Worm (Caenorhabditis elegans): ENCODE measurements around the gene tbc-8.

The tbc-8 gene

ce11 chrIII:10364656-10365055 is at the start of gene tbc-8:
tbc-8 (plus strand) TSS chrIII:10364956.
- TF ChIP-seq F57C9.4 (tag; optimal IDR thresholded peaks at IDR 0.05) (no peak), snpc-4 (GFP tag; optimal IDR thresholded peaks at IDR 0.05) (no peak), snpc-4 (tag; optimal IDR thresholded peaks at IDR 0.05) (no peak), aptf-3 (GFP tag; IDR thresholded peaks at IDR 0.05) (no peak), ccch-3 (GFP tag; optimal IDR thresholded peaks at IDR 0.05) (no peak), unc-62 (GFP tag; optimal IDR thresholded peaks at IDR 0.05) (no peak), repo-1 (tag; optimal IDR thresholded peaks at IDR 0.05) (no peak), aptf-2 (GFP tag; conservative IDR thresholded peaks at IDR 0.05) (no peak), ztf-18 (tag; optimal IDR thresholded peaks at IDR 0.05) (no peak), nfya-1 (tag; optimal IDR thresholded peaks at IDR 0.05; ENCODE audit: borderline replicate concordance, insufficient read depth) (no peak), F52B5.7 (tag; optimal IDR thresholded peaks at IDR 0.05) (no peak), tbp1 (GFP tag; optimal IDR thresholded peaks at IDR 0.05) (no peak), ztf-25 (GFP tag; IDR thresholded peaks at IDR 0.05) (no peak), sdz-38 (tag; optimal IDR thresholded peaks at IDR 0.05) (no peak), C06A6.2 (GFP tag; conservative IDR thresholded peaks at IDR 0.05) (no peak), snpc-1.1 (tag; optimal IDR thresholded peaks at IDR 0.05; ENCODE audit: insufficient read depth) (no peak), tlf-1 (GFP tag; optimal IDR thresholded peaks at IDR 0.05) (no peak), Y95B8A.8 (GFP tag; IDR thresholded peaks at IDR 0.05) (no peak), hmg-1.2 (GFP tag; IDR thresholded peaks at IDR 0.05) (no peak), lin-26 (GFP tag; IDR thresholded peaks at IDR 0.05) (no peak), B0019.2 (GFP tag; conservative IDR thresholded peaks at IDR 0.05) (no peak)

- no peak for TF ChIP-seq akir-1 (GFP tag; optimal IDR thresholded peaks at IDR 0.05)
- TF ChIP-seq ets-4 (GFP tag; optimal IDR thresholded peaks at IDR 0.05), result no peak
- TF ChIP-seq egl-18 (GFP tag; IDR thresholded peaks at IDR 0.05), result no peak
- no peak for TF ChIP-seq fkh-3 (tag; optimal IDR thresholded peaks at IDR 0.05)
- TF ChIP-seq rec-8 (tag; optimal IDR thresholded peaks at IDR 0.05), result no peak
- TF ChIP-seq ekl-4 (GFP tag; IDR thresholded peaks at IDR 0.05), result no peak
- no peak for TF ChIP-seq nfyb-1 (GFP tag; IDR thresholded peaks at IDR 0.05)
- no peak for TF ChIP-seq dox-1 (GFP tag; IDR thresholded peaks at IDR 0.05)
- TF ChIP-seq Y53F4B.3 (GFP tag; IDR thresholded peaks at IDR 0.05), result no peak
- no peak for TF ChIP-seq bed-2 (GFP tag; IDR thresholded peaks at IDR 0.05)
- TF ChIP-seq B0035.1 (tag; optimal IDR thresholded peaks at IDR 0.05), result no peak
- no peak for TF ChIP-seq zfh-2 (GFP tag; conservative IDR thresholded peaks at IDR 0.05)
- TF ChIP-seq cebp-2 (GFP tag; IDR thresholded peaks at IDR 0.05), result no peak
- no peak for TF ChIP-seq Y95B8A.8 (GFP tag; IDR thresholded peaks at IDR 0.05)
- TF ChIP-seq unc-62 (GFP tag; optimal IDR thresholded peaks at IDR 0.05), result no peak
- TF ChIP-seq snpc-1.3 (tag; optimal IDR thresholded peaks at IDR 0.05; ENCODE audit: insufficient read depth), result no peak
Observed at ce11 chrIII:10318062-10318609, 46.6 kb upstream of the tbc-8 start, which contains the start of the genes unc-50 and ostf-4. unc-50 (minus strand) TSS chrIII:10318162. ostf-4 (minus strand) TSS chrIII:10318559.

- TF ChIP-seq ceh-40 (GFP tag; IDR thresholded peaks at IDR 0.05) (no peak), egl-18 (GFP tag; IDR thresholded peaks at IDR 0.05) (no peak), F33H1.4 (GFP tag; IDR thresholded peaks at IDR 0.05) (peak; percentile 27; the same call in 1 of the 2 replicates), ztf-18 (tag; optimal IDR thresholded peaks at IDR 0.05) (peak; percentile 33), madf-6 (GFP tag; IDR thresholded peaks at IDR 0.05) (no peak), ZK185.1 (tag; optimal IDR thresholded peaks at IDR 0.05; ENCODE audit: poor library complexity, severe bottlenecking) (no peak), let-526 (GFP tag; IDR thresholded peaks at IDR 0.05) (no peak), akir-1 (GFP tag; optimal IDR thresholded peaks at IDR 0.05) (no peak), ets-4 (GFP tag; optimal IDR thresholded peaks at IDR 0.05) (no peak), snpc-4 (GFP tag; optimal IDR thresholded peaks at IDR 0.05) (no peak), snpc-4 (tag; optimal IDR thresholded peaks at IDR 0.05) (peak in 3 of 4 experiments; percentile 6 to 28 (median 7)), F10E7.11 (tag; optimal IDR thresholded peaks at IDR 0.05) (no peak), cebp-2 (GFP tag; IDR thresholded peaks at IDR 0.05) (no peak), sdz-38 (tag; optimal IDR thresholded peaks at IDR 0.05) (no peak), dox-1 (GFP tag; IDR thresholded peaks at IDR 0.05) (0 out of 2 replicates have a peak, but pooled peaks have one; percentile 24), lsy-27 (tag; optimal IDR thresholded peaks at IDR 0.05; ENCODE audit: borderline replicate concordance, insufficient read depth) (no peak), hmg-1.2 (GFP tag; IDR thresholded peaks at IDR 0.05) (peak; percentile 95), B0261.1 (tag; optimal IDR thresholded peaks at IDR 0.05) (no peak), nhr-90 (tag; optimal IDR thresholded peaks at IDR 0.05) (no peak), rec-8 (tag; optimal IDR thresholded peaks at IDR 0.05) (no peak)
Observed at ce11 chrIII:10318755-10319154, 46.0 kb upstream of the tbc-8 start, which contains the start of gene unc-69. unc-69 (plus strand) TSS chrIII:10318939.

Measured in whole organism, young adult.